Worm (Caenorhabditis elegans) whole organism, early embryonic: Measurements from ENCODE around the gene B0280.11.
A peak's percentile ranks its signal among the peaks of the same experiment; 100 is the strongest.

Experiments
- F13C5.2 ChIP-seq: sonication (generic microtip); optimal IDR thresholded peaks from 2 replicates; lab custom pipeline; 2017; ENCODE audit warnings: mild to moderate bottlenecking, missing genetic modification characterization, inconsistent platforms, missing compliant biosample characterization
- aly-1 ChIP-seq: sonication (generic microtip); optimal IDR thresholded peaks from 2 replicates; lab custom pipeline; 2016; ENCODE audit warnings: missing genetic modification characterization, missing compliant biosample characterization
- ama-1 ChIP-seq: fragments of 150-350 bp; optimal IDR thresholded peaks from 2 replicates; lab custom pipeline; 2014
- ceh-36 ChIP-seq: sonication (generic microtip); optimal IDR thresholded peaks from 2 replicates; lab custom pipeline; 2016; ENCODE audit warnings: missing genetic modification characterization, inconsistent platforms, missing compliant biosample characterization
- flt-1 ChIP-seq: fragments of 200-800 bp; sonication (Bioruptor generic); IDR thresholded peaks from 2 replicates; pipeline ENCODE4 v1.3.6; 2022; ENCODE audit warnings: missing genetic modification characterization, missing compliant biosample characterization
- hnd-1 ChIP-seq: sonication (generic microtip); optimal IDR thresholded peaks from 2 replicates; lab custom pipeline; 2016; ENCODE audit warnings: missing genetic modification characterization, missing compliant biosample characterization
- pes-1 ChIP-seq: fragments of 200-800 bp; sonication (Bioruptor generic); IDR thresholded peaks from 2 replicates; pipeline ENCODE4 v1.3.6; 2022; ENCODE audit warnings: missing genetic modification reagents, missing genetic modification characterization, missing compliant biosample characterization
- tbx-37 ChIP-seq: fragments of 200-800 bp; sonication (Bioruptor generic); conservative IDR thresholded peaks from 2 replicates; pipeline ENCODE4 v1.3.6; 2022; ENCODE audit warnings: missing genetic modification reagents, missing genetic modification characterization, missing compliant biosample characterization
- tra-4 ChIP-seq: sonication (generic microtip); optimal IDR thresholded peaks from 2 replicates; lab custom pipeline; 2017; ENCODE audit warnings: missing genetic modification characterization, missing compliant biosample characterization

DNA sequence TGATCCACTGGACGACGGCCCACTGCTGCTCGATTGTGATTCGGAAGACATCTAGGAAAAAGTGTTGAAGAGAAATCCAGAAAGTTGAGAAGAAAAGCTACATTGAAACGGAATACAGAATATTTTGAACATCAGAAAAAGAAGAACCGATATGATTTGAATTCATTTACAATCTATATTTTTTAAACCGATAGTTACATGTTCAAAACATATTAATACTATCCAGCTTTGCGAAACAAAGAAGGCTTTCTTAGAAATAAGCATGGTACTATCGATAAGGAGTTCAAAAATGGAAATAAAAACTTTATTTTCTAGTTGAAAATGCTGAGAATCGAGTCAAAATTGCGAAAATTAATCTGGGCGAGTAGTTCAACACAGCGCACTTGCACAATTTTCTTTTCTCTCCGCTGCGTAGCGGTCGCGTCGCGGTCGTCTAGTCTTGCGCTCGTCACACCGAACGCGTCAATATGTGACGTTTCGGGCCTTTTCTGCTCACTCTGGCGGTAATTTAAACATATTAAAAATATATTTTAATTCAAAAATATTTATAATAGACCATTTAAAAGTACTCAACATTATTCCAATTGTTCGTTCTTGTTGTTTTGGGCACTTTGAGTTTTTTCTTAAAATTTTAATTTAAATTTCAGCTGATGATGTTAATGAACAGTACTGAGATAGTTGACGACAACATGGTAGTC lies 24.1 kb upstream of the B0280.11 start, which contains the start of the genes syf-2 and K04G7.1:
- TF ChIP-seq ama-1 (lab: Kevin White, UChicago), result no peak
- TF ChIP-seq flt-1 (GFP tag; lab: Robert Waterston, UW), result no peak
- TF ChIP-seq tbx-37 (GFP tag; lab: Robert Waterston, UW), result no peak
- TF ChIP-seq pes-1 (GFP tag; lab: Robert Waterston, UW), result no peak
- TF ChIP-seq hnd-1 (tag; lab: Kevin White, UChicago), result no peak
- no peak for TF ChIP-seq aly-1 (tag; lab: Kevin White, UChicago)
- no peak for TF ChIP-seq ceh-36 (tag; lab: Kevin White, UChicago)
- TF ChIP-seq F13C5.2 (tag; lab: Kevin White, UChicago), result peak; percentile 75
- TF ChIP-seq tra-4 (tag; lab: Kevin White, UChicago), result no peak
